Worm (Caenorhabditis elegans): Measurements from ENCODE around the gene C18A3.10.
A peak's percentile ranks its signal among the peaks of the same experiment; 100 is the strongest.

C18A3.10 gene

ce11 chrII:5708154-5708553 lies 7.5 kb downstream of the C18A3.10 start:
- no peak for TF ChIP-seq flt-1 (GFP tag; IDR thresholded peaks at IDR 0.05)
- TF ChIP-seq ets-7 (tag; optimal IDR thresholded peaks at IDR 0.05): no peak
- no peak for TF ChIP-seq B0310.2 (tag; optimal IDR thresholded peaks at IDR 0.05)
- TF ChIP-seq tra-4 (tag; optimal IDR thresholded peaks at IDR 0.05): no peak
- TF ChIP-seq scrt-1 (GFP tag; IDR thresholded peaks at IDR 0.05): no peak
- TF ChIP-seq tbx-11 (GFP tag; IDR thresholded peaks at IDR 0.05): no peak
- no peak for TF ChIP-seq aly-1 (tag; optimal IDR thresholded peaks at IDR 0.05)
- TF ChIP-seq hmbx-1 (tag; optimal IDR thresholded peaks at IDR 0.05): no peak
- TF ChIP-seq hmg-4 (GFP tag; optimal IDR thresholded peaks at IDR 0.05): no peak
- TF ChIP-seq tbx-37 (GFP tag; conservative IDR thresholded peaks at IDR 0.05): no peak
- TF ChIP-seq ceh-36 (tag; optimal IDR thresholded peaks at IDR 0.05): no peak
- no peak for TF ChIP-seq ama-1 (optimal IDR thresholded peaks at IDR 0.05)
- TF ChIP-seq sea-1 (GFP tag; conservative IDR thresholded peaks at IDR 0.05): no peak
- TF ChIP-seq pes-1 (GFP tag; IDR thresholded peaks at IDR 0.05): no peak
- no peak for TF ChIP-seq F13C5.2 (tag; optimal IDR thresholded peaks at IDR 0.05)
- TF ChIP-seq ceh-13 (GFP tag; optimal IDR thresholded peaks at IDR 0.05): no peak

ce11 chrII:5707532-5707931 lies 8.1 kb downstream of the C18A3.10 start, which contains the start of gene osta-2:
osta-2 (plus strand) TSS chrII:5707691.
- TF ChIP-seq scrt-1 (GFP tag; IDR thresholded peaks at IDR 0.05) (no peak), tbx-37 (GFP tag; conservative IDR thresholded peaks at IDR 0.05) (no peak), tbx-11 (GFP tag; IDR thresholded peaks at IDR 0.05) (no peak), ama-1 (optimal IDR thresholded peaks at IDR 0.05) (no peak)

- TF ChIP-seq sea-1 (GFP tag; conservative IDR thresholded peaks at IDR 0.05) (no peak), B0310.2 (tag; optimal IDR thresholded peaks at IDR 0.05) (no peak), hnd-1 (tag; optimal IDR thresholded peaks at IDR 0.05) (no peak), tbx-11 (GFP tag; IDR thresholded peaks at IDR 0.05) (no peak), pes-1 (GFP tag; IDR thresholded peaks at IDR 0.05) (no peak), flt-1 (GFP tag; IDR thresholded peaks at IDR 0.05) (no peak), ama-1 (optimal IDR thresholded peaks at IDR 0.05) (no peak), ceh-36 (tag; optimal IDR thresholded peaks at IDR 0.05) (no peak), aly-1 (tag; optimal IDR thresholded peaks at IDR 0.05) (no peak), ets-7 (tag; optimal IDR thresholded peaks at IDR 0.05) (no peak), tra-4 (tag; optimal IDR thresholded peaks at IDR 0.05) (no peak), ceh-13 (GFP tag; optimal IDR thresholded peaks at IDR 0.05) (no peak), hmg-4 (GFP tag; optimal IDR thresholded peaks at IDR 0.05) (no peak), scrt-1 (GFP tag; IDR thresholded peaks at IDR 0.05) (no peak), tbx-37 (GFP tag; conservative IDR thresholded peaks at IDR 0.05) (no peak), hmbx-1 (tag; optimal IDR thresholded peaks at IDR 0.05) (no peak)
These were observed 11.2 kb downstream of the C18A3.10 start for ce11 chrII:5704479-5704878.

ce11 chrII:5702611-5703192 lies 12.9 kb downstream of the C18A3.10 start:
- TF ChIP-seq B0310.2 (tag; optimal IDR thresholded peaks at IDR 0.05) (no peak), hnd-1 (tag; optimal IDR thresholded peaks at IDR 0.05) (no peak), pes-1 (GFP tag; IDR thresholded peaks at IDR 0.05) (no peak), flt-1 (GFP tag; IDR thresholded peaks at IDR 0.05) (no peak), aly-1 (tag; optimal IDR thresholded peaks at IDR 0.05) (no peak), ceh-13 (GFP tag; optimal IDR thresholded peaks at IDR 0.05) (no peak), ets-7 (tag; optimal IDR thresholded peaks at IDR 0.05) (no peak), hmbx-1 (tag; optimal IDR thresholded peaks at IDR 0.05) (no peak), hmg-4 (GFP tag; optimal IDR thresholded peaks at IDR 0.05) (no peak), tbx-11 (GFP tag; IDR thresholded peaks at IDR 0.05) (no peak), ama-1 (optimal IDR thresholded peaks at IDR 0.05) (no peak), ceh-36 (tag; optimal IDR thresholded peaks at IDR 0.05) (no peak), F13C5.2 (tag; optimal IDR thresholded peaks at IDR 0.05) (no peak), sea-1 (GFP tag; conservative IDR thresholded peaks at IDR 0.05) (no peak), scrt-1 (GFP tag; IDR thresholded peaks at IDR 0.05) (no peak), tbx-37 (GFP tag; conservative IDR thresholded peaks at IDR 0.05) (no peak), tra-4 (tag; optimal IDR thresholded peaks at IDR 0.05) (no peak)

- TF ChIP-seq ama-1 (optimal IDR thresholded peaks at IDR 0.05): peak; percentile 70
- TF ChIP-seq ceh-13 (GFP tag; optimal IDR thresholded peaks at IDR 0.05): no peak
These were observed 14.2 kb downstream of the C18A3.10 start for ce11 chrII:5701485-5701884.

- TF ChIP-seq aly-1 (tag; optimal IDR thresholded peaks at IDR 0.05): no peak
- no peak for TF ChIP-seq ama-1 (optimal IDR thresholded peaks at IDR 0.05)
- no peak for TF ChIP-seq ets-7 (tag; optimal IDR thresholded peaks at IDR 0.05)
- TF ChIP-seq ceh-36 (tag; optimal IDR thresholded peaks at IDR 0.05): no peak
- no peak for TF ChIP-seq hmbx-1 (tag; optimal IDR thresholded peaks at IDR 0.05)
These were observed 16.8 kb downstream of the C18A3.10 start, which contains the start of the genes C25H3.10 and C25H3.1 for ce11 chrII:5698869-5699268. C25H3.10 (minus strand) TSS chrII:5698969. C25H3.1 (plus strand) TSS chrII:5699071.

ce11 chrII:5698254-5698653 lies 17.4 kb downstream of the C18A3.10 start:
- TF ChIP-seq F13C5.2 (tag; optimal IDR thresholded peaks at IDR 0.05) (no peak), hnd-1 (tag; optimal IDR thresholded peaks at IDR 0.05) (no peak), hmg-4 (GFP tag; optimal IDR thresholded peaks at IDR 0.05) (no peak), ceh-13 (GFP tag; optimal IDR thresholded peaks at IDR 0.05) (no peak)

ce11 chrII:5697338-5697737 lies 18.3 kb downstream of the C18A3.10 start:
- TF ChIP-seq ets-7 (tag; optimal IDR thresholded peaks at IDR 0.05): no peak
- no peak for TF ChIP-seq ceh-36 (tag; optimal IDR thresholded peaks at IDR 0.05)
- no peak for TF ChIP-seq scrt-1 (GFP tag; IDR thresholded peaks at IDR 0.05)
- no peak for TF ChIP-seq tra-4 (tag; optimal IDR thresholded peaks at IDR 0.05)
- TF ChIP-seq tbx-11 (GFP tag; IDR thresholded peaks at IDR 0.05): no peak
- no peak for TF ChIP-seq pes-1 (GFP tag; IDR thresholded peaks at IDR 0.05)
- no peak for TF ChIP-seq B0310.2 (tag; optimal IDR thresholded peaks at IDR 0.05)
- no peak for TF ChIP-seq hmg-4 (GFP tag; optimal IDR thresholded peaks at IDR 0.05)
- no peak for TF ChIP-seq F13C5.2 (tag; optimal IDR thresholded peaks at IDR 0.05)
- no peak for TF ChIP-seq ceh-13 (GFP tag; optimal IDR thresholded peaks at IDR 0.05)
